Worm (Caenorhabditis elegans) whole organism, L4/young adult: Measurements from ENCODE around the gene srp-8.

Experiments
- W03F9.2 ChIP-seq: fragments of 150-350 bp; optimal IDR thresholded peaks from 2 replicates; lab custom pipeline; 2014; ENCODE audit warnings: missing biosample characterization, missing genetic modification characterization
- dao-5 ChIP-seq: sonication (generic microtip); optimal IDR thresholded peaks from 2 replicates; lab custom pipeline; 2016; ENCODE audit warnings: missing genotype, missing genetic modification characterization, moderate library complexity, missing compliant biosample characterization
- him-1 ChIP-seq: sonication (generic microtip); optimal IDR thresholded peaks from 2 replicates; lab custom pipeline; 2016; ENCODE audit warnings: missing genotype, missing genetic modification reagents, missing genetic modification characterization, missing compliant biosample characterization

ce11 chrV:8212816-8213215 is 29.3 kb downstream of the srp-8 start:
- no peak for TF ChIP-seq him-1
- no peak for TF ChIP-seq W03F9.2
- no peak for TF ChIP-seq dao-5 (tag; lab: Kevin White, UChicago)
